Worm (Caenorhabditis elegans) whole organism, mixed stage, embryonic: ENCODE measurements around the gene prp-40.

Experiments used
- blmp-1 ChIP-seq: fragments of 150-350 bp; optimal IDR thresholded peaks from 2 replicates; lab custom pipeline; 2014; ENCODE audit warnings: missing biosample characterization, missing genetic modification characterization
- ceh-43 ChIP-seq: fragments of 200-800 bp; sonication (Bioruptor generic); optimal IDR thresholded peaks from 2 replicates; lab custom pipeline; 2018; ENCODE audit warnings: mild to moderate bottlenecking, missing genetic modification characterization, moderate library complexity, missing compliant biosample characterization
- elt-3 ChIP-seq: fragments of 150-350 bp; optimal IDR thresholded peaks from 2 replicates; lab custom pipeline; 2014; ENCODE audit warnings: missing biosample characterization, missing genetic modification characterization
- lin-13 ChIP-seq: fragments of 150-350 bp; optimal IDR thresholded peaks from 2 replicates; lab custom pipeline; 2014; ENCODE audit warnings: missing biosample characterization, missing genetic modification characterization
- mep-1 ChIP-seq: fragments of 150-350 bp; optimal IDR thresholded peaks from 2 replicates; lab custom pipeline; 2017; ENCODE audit warnings: missing biosample characterization, missing genetic modification reagents, missing genetic modification characterization, inconsistent platforms
- nhr-12 ChIP-seq: fragments of 150-350 bp; optimal IDR thresholded peaks from 2 replicates; lab custom pipeline; 2014; ENCODE audit warnings: missing biosample characterization, missing genetic modification characterization
- nhr-28 ChIP-seq: fragments of 150-350 bp; optimal IDR thresholded peaks from 2 replicates; lab custom pipeline; 2014; ENCODE audit warnings: missing biosample characterization, missing genetic modification characterization
- unc-39 ChIP-seq: fragments of 150-350 bp; optimal IDR thresholded peaks from 2 replicates; lab custom pipeline; 2014; ENCODE audit warnings: missing biosample characterization, missing genetic modification characterization
- unc-62 ChIP-seq: fragments of 150-350 bp; optimal IDR thresholded peaks from 2 replicates; lab custom pipeline; 2014; ENCODE audit warnings: missing biosample characterization, missing genetic modification reagents, missing genetic modification characterization
- zip-8 ChIP-seq: fragments of 150-350 bp; optimal IDR thresholded peaks from 2 replicates; lab custom pipeline; 2014; ENCODE audit warnings: missing biosample characterization, missing genetic modification characterization

ce11 chrIII:9474501-9474900 is 47.4 kb upstream of the prp-40 start:
- TF ChIP-seq mep-1 (tag; lab: Kevin White, UChicago) (no peak), elt-3 (tag; lab: Kevin White, UChicago) (no peak), zip-8 (no peak), ceh-43 (GFP tag; lab: Kevin White, UChicago) (no peak), lin-13 (tag; lab: Kevin White, UChicago) (no peak), unc-62 (GFP tag; lab: Kevin White, UChicago) (no peak), nhr-12 (tag; lab: Kevin White, UChicago) (no peak), unc-39 (no peak), nhr-28 (no peak), blmp-1 (tag; lab: Kevin White, UChicago) (no peak)
